Worm (Caenorhabditis elegans) whole organism, L1 larva: ENCODE data around the gene F28C6.9.
A peak's percentile ranks its signal among the peaks of the same experiment; 100 is the strongest.

Source experiments
- C04F5.9 ChIP-seq: sonication (generic microtip); optimal IDR thresholded peaks from 2 replicates; lab custom pipeline; 2016; ENCODE audit warnings: missing genetic modification characterization, missing compliant biosample characterization
- C16A3.4 ChIP-seq: fragments of 150-350 bp; optimal IDR thresholded peaks from 2 replicates; lab custom pipeline; 2014; ENCODE audit warnings: missing biosample characterization, missing genetic modification characterization
- C34B4.2 ChIP-seq: sonication (generic microtip); optimal IDR thresholded peaks from 2 replicates; lab custom pipeline; 2017; ENCODE audit warnings: mild to moderate bottlenecking, missing genetic modification characterization, missing compliant biosample characterization
- F16B12.6 ChIP-seq: fragments of 150-350 bp; optimal IDR thresholded peaks from 2 replicates; lab custom pipeline; 2014; ENCODE audit warnings: missing biosample characterization, missing genetic modification characterization
- aly-2 ChIP-seq: fragments of 150-350 bp; optimal IDR thresholded peaks from 2 replicates; lab custom pipeline; 2014; ENCODE audit warnings: missing biosample characterization, missing genetic modification characterization
- ama-1 ChIP-seq: fragments of 150-350 bp; optimal IDR thresholded peaks from 2 replicates; lab custom pipeline; 2014
- ceh-63 ChIP-seq: fragments of 200-800 bp; sonication (Bioruptor generic); optimal IDR thresholded peaks from 2 replicates; lab custom pipeline; 2018; ENCODE audit warnings: mild to moderate bottlenecking, missing genetic modification characterization, missing compliant biosample characterization
- ceh-82 ChIP-seq, 3 experiments: fragments of 150-350 bp in 1 of 3; sonication (generic microtip) in 2 of 3; optimal IDR thresholded peaks; 2 replicates each; lab custom pipeline; 2014 to 2017; ENCODE audit warnings: missing biosample characterization in 3 of 3, missing genetic modification characterization in 3 of 3
- ceh-88 ChIP-seq: fragments of 200-800 bp; sonication (Bioruptor generic); IDR thresholded peaks from 2 replicates; pipeline ENCODE4 v1.3.6; 2022; ENCODE audit warnings: missing genetic modification characterization, missing compliant biosample characterization
- ceh-90 ChIP-seq: sonication (generic microtip); optimal IDR thresholded peaks from 2 replicates; lab custom pipeline; 2016; ENCODE audit warnings: missing genetic modification characterization, missing compliant biosample characterization
- ces-1 ChIP-seq: fragments of 150-350 bp; optimal IDR thresholded peaks from 2 replicates; lab custom pipeline; 2014; ENCODE audit warnings: missing biosample characterization, missing genetic modification reagents, missing genetic modification characterization
- dpl-1 ChIP-seq, 3 experiments: fragments of 150-350 bp in 2 of 3; sonication (generic microtip) in 1 of 3; optimal IDR thresholded peaks; 2 replicates each; lab custom pipeline; 2014 to 2017; ENCODE audit warnings: missing biosample characterization in 3 of 3, missing genetic modification characterization in 3 of 3, missing genetic modification reagents in 3 of 3
- efl-3 ChIP-seq: fragments of 200-800 bp; sonication (Bioruptor generic); optimal IDR thresholded peaks from 2 replicates; lab custom pipeline; 2018; ENCODE audit warnings: mild to moderate bottlenecking, missing genetic modification characterization, missing compliant biosample characterization
- egl-13 ChIP-seq: sonication (generic microtip); optimal IDR thresholded peaks from 2 replicates; lab custom pipeline; 2016; ENCODE audit warnings: missing genotype, missing genetic modification reagents, missing genetic modification characterization, missing compliant biosample characterization
- egl-27 ChIP-seq, 2 experiments: fragments of 150-350 bp in 1 of 2; sonication (generic microtip); optimal IDR thresholded peaks; 3 replicates each; lab custom pipeline; 2017 to 2018; ENCODE audit warnings: missing biosample characterization in 2 of 2, missing genetic modification characterization in 2 of 2, missing genetic modification reagents in 2 of 2
- elt-2 ChIP-seq: sonication (generic microtip); optimal IDR thresholded peaks from 2 replicates; lab custom pipeline; 2016; ENCODE audit warnings: missing genetic modification characterization, mild to moderate bottlenecking, inconsistent platforms, missing compliant biosample characterization, missing genetic modification reagents
- elt-3 ChIP-seq, 6 experiments: fragments of 150-350 bp in 1 of 6; sonication (generic microtip); optimal IDR thresholded peaks; 2 replicates each; lab custom pipeline; 2017 to 2018; ENCODE audit warnings: missing biosample characterization in 6 of 6, missing genetic modification characterization in 6 of 6, inconsistent platforms in 1 of 6
- ets-5 ChIP-seq: fragments of 200-800 bp; sonication (Bioruptor generic); IDR thresholded peaks from 2 replicates; pipeline ENCODE4 v1.3.6; 2022; ENCODE audit warnings: missing genetic modification characterization, missing compliant biosample characterization
- fkh-10 ChIP-seq: sonication (generic microtip); optimal IDR thresholded peaks from 2 replicates; lab custom pipeline; 2017; ENCODE audit warnings: missing biosample characterization, missing genetic modification reagents, missing genetic modification characterization
- fos-1 ChIP-seq: fragments of 150-350 bp; optimal IDR thresholded peaks from 2 replicates; lab custom pipeline; 2014; ENCODE audit warnings: missing biosample characterization, missing genetic modification characterization
- grh-1 ChIP-seq: fragments of 200-800 bp; sonication (Bioruptor generic); IDR thresholded peaks from 2 replicates; pipeline ENCODE4 v1.3.6; 2022; ENCODE audit warnings: missing genetic modification reagents, missing genetic modification characterization, missing compliant biosample characterization
- hlh-17 ChIP-seq: fragments of 200-800 bp; sonication (Bioruptor generic); optimal IDR thresholded peaks from 2 replicates; lab custom pipeline; 2018; ENCODE audit warnings: missing genetic modification characterization, mild to moderate bottlenecking, missing compliant biosample characterization, moderate library complexity, borderline replicate concordance
- hpl-2 ChIP-seq: fragments of 150-350 bp; optimal IDR thresholded peaks from 2 replicates; lab custom pipeline; 2014; ENCODE audit warnings: missing biosample characterization, missing genetic modification reagents, missing genetic modification characterization
- isw-1 ChIP-seq: fragments of 200-800 bp; sonication (Bioruptor generic); IDR thresholded peaks from 2 replicates; pipeline ENCODE4 v1.3.6; 2022; ENCODE audit warnings: missing genetic modification characterization, missing compliant biosample characterization
- jun-1 ChIP-seq: fragments of 150-350 bp; optimal IDR thresholded peaks from 2 replicates; lab custom pipeline; 2014; ENCODE audit warnings: missing biosample characterization, missing genetic modification reagents, missing genetic modification characterization
- lin-13 ChIP-seq: fragments of 150-350 bp; optimal IDR thresholded peaks from 2 replicates; lab custom pipeline; 2014; ENCODE audit warnings: missing biosample characterization, missing genetic modification reagents, missing genetic modification characterization
- lin-15B ChIP-seq: fragments of 150-350 bp; sonication (generic microtip); optimal IDR thresholded peaks from 3 replicates; lab custom pipeline; 2014; ENCODE audit warnings: missing biosample characterization, missing genetic modification characterization
- lin-35 ChIP-seq, 2 experiments: fragments of 150-350 bp; optimal IDR thresholded peaks; 2 replicates each; lab custom pipeline; 2014; ENCODE audit warnings: missing biosample characterization in 2 of 2, missing genetic modification characterization in 2 of 2, missing genetic modification reagents in 2 of 2
- lin-39 ChIP-seq: fragments of 150-350 bp; optimal IDR thresholded peaks from 2 replicates; lab custom pipeline; 2014; ENCODE audit warnings: missing biosample characterization, missing genetic modification reagents, missing genetic modification characterization
- lir-3 ChIP-seq: sonication (generic microtip); optimal IDR thresholded peaks from 2 replicates; lab custom pipeline; 2016; ENCODE audit warnings: mild to moderate bottlenecking, missing genetic modification characterization, moderate library complexity, missing compliant biosample characterization; ENCODE audit not compliant: poor library complexity
- mab-9 ChIP-seq: fragments of 200-800 bp; sonication (Bioruptor generic); IDR thresholded peaks from 2 replicates; pipeline ENCODE4 v1.3.6; 2022; ENCODE audit warnings: missing genetic modification reagents, missing genetic modification characterization, missing compliant biosample characterization
- mef-2 ChIP-seq: fragments of 150-350 bp; optimal IDR thresholded peaks from 2 replicates; lab custom pipeline; 2014; ENCODE audit warnings: missing biosample characterization, missing genetic modification characterization
- nhr-19 ChIP-seq: fragments of 200-800 bp; sonication (Bioruptor generic); conservative IDR thresholded peaks from 2 replicates; pipeline ENCODE4 v1.3.6; 2022; ENCODE audit warnings: missing genetic modification characterization, missing compliant biosample characterization
- nhr-237 ChIP-seq: fragments of 150-350 bp; optimal IDR thresholded peaks from 2 replicates; lab custom pipeline; 2014; ENCODE audit warnings: missing biosample characterization, missing genetic modification characterization
- nhr-47 ChIP-seq: sonication (generic microtip); optimal IDR thresholded peaks from 2 replicates; lab custom pipeline; 2016; ENCODE audit warnings: mild to moderate bottlenecking, missing genetic modification characterization, moderate library complexity, missing compliant biosample characterization
- nhr-76 ChIP-seq: sonication (generic microtip); optimal IDR thresholded peaks from 2 replicates; lab custom pipeline; 2017; ENCODE audit warnings: missing biosample characterization, missing genetic modification characterization
- nhr-77 ChIP-seq: fragments of 150-350 bp; optimal IDR thresholded peaks from 2 replicates; lab custom pipeline; 2014; ENCODE audit warnings: missing biosample characterization, missing genetic modification characterization
- nhr-85 ChIP-seq: sonication (generic microtip); peaks from one replicate; lab custom pipeline; 2016; ENCODE audit warnings: missing genetic modification characterization, inconsistent platforms, missing compliant biosample characterization
- nhr-90 ChIP-seq: sonication (generic microtip); optimal IDR thresholded peaks from 2 replicates; lab custom pipeline; 2016; ENCODE audit warnings: mild to moderate bottlenecking, missing genetic modification characterization, missing compliant biosample characterization; ENCODE audit not compliant: poor library complexity
- pqm-1 ChIP-seq: sonication (generic microtip); optimal IDR thresholded peaks from 3 replicates; lab custom pipeline; 2017; ENCODE audit warnings: missing biosample characterization, missing genetic modification characterization
- rnt-1 ChIP-seq: sonication (generic microtip); optimal IDR thresholded peaks from 2 replicates; lab custom pipeline; 2016; ENCODE audit warnings: mild to moderate bottlenecking, missing genetic modification characterization, moderate library complexity, missing compliant biosample characterization
- snpc-4 ChIP-seq: fragments of 150-350 bp; optimal IDR thresholded peaks from 2 replicates; lab custom pipeline; 2014; ENCODE audit warnings: missing biosample characterization, missing genetic modification characterization
- snu-23 ChIP-seq: sonication (generic microtip); optimal IDR thresholded peaks from 2 replicates; lab custom pipeline; 2016; ENCODE audit warnings: missing genetic modification characterization, missing compliant biosample characterization
- sox-4 ChIP-seq: sonication (generic microtip); optimal IDR thresholded peaks from 2 replicates; lab custom pipeline; 2016; ENCODE audit warnings: missing genetic modification characterization, missing compliant biosample characterization
- sptf-1 ChIP-seq: fragments of 150-350 bp; optimal IDR thresholded peaks from 2 replicates; lab custom pipeline; 2014; ENCODE audit warnings: missing biosample characterization, missing genetic modification characterization
- sup-37 ChIP-seq: fragments of 200-800 bp; sonication (Bioruptor generic); optimal IDR thresholded peaks from 2 replicates; lab custom pipeline; 2018; ENCODE audit warnings: mild to moderate bottlenecking, missing genetic modification characterization, missing compliant biosample characterization
- swsn-7 ChIP-seq: sonication (generic microtip); optimal IDR thresholded peaks from 2 replicates; lab custom pipeline; 2016; ENCODE audit warnings: missing genetic modification characterization, missing compliant biosample characterization
- tbx-2 ChIP-seq: sonication (generic microtip); optimal IDR thresholded peaks from 2 replicates; lab custom pipeline; 2016; ENCODE audit warnings: missing genetic modification characterization, missing compliant biosample characterization
- unc-62 ChIP-seq: fragments of 150-350 bp; optimal IDR thresholded peaks from 2 replicates; lab custom pipeline; 2014; ENCODE audit warnings: missing biosample characterization, missing genetic modification reagents, missing genetic modification characterization
- unc-86 ChIP-seq: sonication (generic microtip); optimal IDR thresholded peaks from 2 replicates; lab custom pipeline; 2016; ENCODE audit warnings: missing genetic modification characterization, missing compliant biosample characterization
- unc-98 ChIP-seq: fragments of 200-800 bp; sonication (Bioruptor generic); IDR thresholded peaks from 2 replicates; pipeline ENCODE4 v1.3.6; 2022; ENCODE audit warnings: missing genetic modification characterization, missing compliant biosample characterization
- xbp-1 ChIP-seq: sonication (generic microtip); optimal IDR thresholded peaks from 2 replicates; lab custom pipeline; 2016; ENCODE audit warnings: missing genetic modification characterization, missing compliant biosample characterization
- ztf-4 ChIP-seq: fragments of 150-350 bp; optimal IDR thresholded peaks from 2 replicates; lab custom pipeline; 2014; ENCODE audit warnings: missing biosample characterization, missing genetic modification characterization

The F28C6.9 gene

DNA sequence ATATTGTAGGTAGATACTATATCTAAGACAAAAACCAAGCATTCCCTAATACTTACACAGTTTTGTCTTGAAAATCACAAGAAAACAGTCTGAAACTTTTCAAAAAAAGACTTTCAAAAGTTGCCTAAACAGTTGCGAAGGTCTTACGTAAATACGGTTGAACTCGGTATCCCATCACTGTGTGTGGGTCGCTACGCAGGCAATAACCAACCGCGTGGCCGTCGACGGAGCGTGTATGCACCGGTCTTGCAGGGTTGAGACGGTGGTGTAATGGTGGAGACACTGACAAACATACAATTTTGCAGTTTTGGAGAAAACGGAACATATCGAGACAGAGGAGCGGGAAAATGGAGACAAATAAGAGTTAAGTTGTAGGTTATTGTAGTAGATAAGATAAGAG is 48.8 kb downstream of the F28C6.9 start, which contains the start of gene iff-2:
TSS of gene iff-2 (minus strand) at position 141 of the 400 bp plus-strand sequence.
- TF ChIP-seq nhr-237 (tag; lab: Kevin White, UChicago) (peak; percentile 99), nhr-47 (tag; lab: Kevin White, UChicago) (peak; percentile 99), hpl-2 (GFP tag; lab: Kevin White, UChicago) (peak; percentile 99), efl-3 (GFP tag; lab: Kevin White, UChicago) (peak; percentile 77), C16A3.4 (peak; percentile 100), fos-1 (tag; lab: Kevin White, UChicago) (peak; percentile 97), nhr-90 (tag; lab: Kevin White, UChicago) (peak; percentile 99), lin-35 (GFP tag; optimal IDR thresholded peaks at IDR 0.05; lab: Kevin White, UChicago) (peak; percentile 97 to 99), egl-13 (tag; lab: Kevin White, UChicago) (peak; percentile 98), pqm-1 (peak; percentile 54), ces-1 (no peak), elt-2 (peak; percentile 94), unc-62 (GFP tag; lab: Kevin White, UChicago) (peak; percentile 86), sox-4 (tag; lab: Kevin White, UChicago) (peak; percentile 95), unc-86 (tag; lab: Kevin White, UChicago) (peak; percentile 99), ama-1 (lab: Kevin White, UChicago) (peak; percentile 91), nhr-85 (peak; percentile 100), lir-3 (tag; lab: Kevin White, UChicago) (peak; percentile 95), sup-37 (GFP tag; lab: Kevin White, UChicago) (peak; percentile 94), nhr-77 (tag; lab: Kevin White, UChicago) (peak; percentile 100), unc-98 (GFP tag; lab: Robert Waterston, UW) (peak; percentile 83; the same call in 1 of the 2 replicates), ztf-4 (tag; lab: Kevin White, UChicago) (peak; percentile 99), isw-1 (GFP tag; lab: Robert Waterston, UW) (peak; percentile 99), nhr-76 (tag; lab: Kevin White, UChicago) (peak; percentile 86), mef-2 (tag; lab: Kevin White, UChicago) (peak; percentile 97), nhr-19 (peak; percentile 99), jun-1 (tag; lab: Kevin White, UChicago) (peak; percentile 99), C34B4.2 (tag; lab: Kevin White, UChicago) (peak; percentile 65), ceh-88 (GFP tag; lab: Robert Waterston, UW) (peak; percentile 97), grh-1 (GFP tag; lab: Robert Waterston, UW) (peak; percentile 97), mab-9 (GFP tag; lab: Robert Waterston, UW) (peak; percentile 92), lin-13 (GFP tag; lab: Kevin White, UChicago) (peak; percentile 100), sptf-1 (tag; lab: Kevin White, UChicago) (no peak), ceh-63 (GFP tag; lab: Kevin White, UChicago) (no peak), snpc-4 (tag; lab: Kevin White, UChicago) (peak; percentile 90), rnt-1 (tag; lab: Kevin White, UChicago) (peak; percentile 98), xbp-1 (tag; lab: Kevin White, UChicago) (peak; percentile 99), elt-3 (tag; optimal IDR thresholded peaks at IDR 0.05; lab: Kevin White, UChicago) (peak; percentile 100), egl-27 (tag; optimal IDR thresholded peaks at IDR 0.05; lab: Kevin White, UChicago) (peak; percentile 90 to 96), F16B12.6 (tag; lab: Kevin White, UChicago) (peak; percentile 85), C04F5.9 (tag; lab: Kevin White, UChicago) (peak; percentile 98), swsn-7 (tag; lab: Kevin White, UChicago) (peak; percentile 99), ceh-90 (tag; lab: Kevin White, UChicago) (peak; percentile 9), dpl-1 (GFP tag; optimal IDR thresholded peaks at IDR 0.05; lab: Kevin White, UChicago) (peak; percentile 94 to 97 (median 95)), ets-5 (GFP tag; lab: Robert Waterston, UW) (0 out of 2 replicates have a peak, but pooled peaks have one; percentile 14), fkh-10 (GFP tag; lab: Kevin White, UChicago) (peak; percentile 99), lin-15B (peak; percentile 100), tbx-2 (tag; lab: Kevin White, UChicago) (peak; percentile 99), snu-23 (peak; percentile 100), ceh-82 (tag; optimal IDR thresholded peaks at IDR 0.05; lab: Kevin White, UChicago) (peak; percentile 99), aly-2 (tag; lab: Kevin White, UChicago) (peak; percentile 93), hlh-17 (GFP tag; lab: Kevin White, UChicago) (no peak), lin-39 (peak; percentile 93)
